Worm (Caenorhabditis elegans): ENCODE measurements around the gene ZK686.1.

- no peak for TF ChIP-seq zfp-3 (GFP tag; conservative IDR thresholded peaks at IDR 0.05)
- no peak for TF ChIP-seq skn-1 (tag; optimal IDR thresholded peaks at IDR 0.05)
- TF ChIP-seq F44E2.7 (GFP tag; IDR thresholded peaks at IDR 0.05): no peak
- no peak for TF ChIP-seq ama-1 (optimal IDR thresholded peaks at IDR 0.05)
- no peak for TF ChIP-seq unc-39 (tag; optimal IDR thresholded peaks at IDR 0.05)
These were observed at the start of gene ZK686.1, which contains the start of gene ZK686.6 for ce11 chrIII:7772901-7773300.

Measured in whole organism, L4 larva.